Worm (Caenorhabditis elegans) whole organism, L1 larva: ENCODE results near the gene oac-4.

ENCODE experiments used
- Y116A8C.19 ChIP-seq: sonication (generic microtip); optimal IDR thresholded peaks from 2 replicates; lab custom pipeline; 2016; ENCODE audit warnings: missing compliant biosample characterization, missing genetic modification characterization, borderline replicate concordance
- aha-1 ChIP-seq: fragments of 150-350 bp; optimal IDR thresholded peaks from 2 replicates; lab custom pipeline; 2014; ENCODE audit warnings: missing biosample characterization, missing genetic modification characterization
- alr-1 ChIP-seq: fragments of 200-800 bp; sonication (Bioruptor generic); optimal IDR thresholded peaks from 2 replicates; lab custom pipeline; 2018; ENCODE audit warnings: borderline replicate concordance, mild to moderate bottlenecking, missing genetic modification characterization, missing compliant biosample characterization
- blmp-1 ChIP-seq: fragments of 150-350 bp; optimal IDR thresholded peaks from 2 replicates; lab custom pipeline; 2014; ENCODE audit warnings: missing biosample characterization, missing genetic modification characterization
- ceh-63 ChIP-seq: fragments of 200-800 bp; sonication (Bioruptor generic); optimal IDR thresholded peaks from 2 replicates; lab custom pipeline; 2018; ENCODE audit warnings: mild to moderate bottlenecking, missing genetic modification characterization, missing compliant biosample characterization
- ceh-8 ChIP-seq: fragments of 200-800 bp; sonication (Bioruptor generic); optimal IDR thresholded peaks from 2 replicates; lab custom pipeline; 2018; ENCODE audit warnings: mild to moderate bottlenecking, missing genetic modification characterization, moderate library complexity, missing compliant biosample characterization
- ceh-82 ChIP-seq, 3 experiments: fragments of 150-350 bp in 1 of 3; sonication (generic microtip) in 2 of 3; optimal IDR thresholded peaks; 2 replicates each; lab custom pipeline; 2014 to 2017; ENCODE audit warnings: missing biosample characterization in 3 of 3, missing genetic modification characterization in 3 of 3
- dpl-1 ChIP-seq, 3 experiments: fragments of 150-350 bp in 2 of 3; sonication (generic microtip) in 1 of 3; optimal IDR thresholded peaks; 2 replicates each; lab custom pipeline; 2014 to 2017; ENCODE audit warnings: missing biosample characterization in 3 of 3, missing genetic modification characterization in 3 of 3, missing genetic modification reagents in 3 of 3
- dsc-1 ChIP-seq: sonication (generic microtip); optimal IDR thresholded peaks from 2 replicates; lab custom pipeline; 2016; ENCODE audit warnings: mild to moderate bottlenecking, missing genetic modification characterization, missing compliant biosample characterization
- efl-3 ChIP-seq: fragments of 200-800 bp; sonication (Bioruptor generic); optimal IDR thresholded peaks from 2 replicates; lab custom pipeline; 2018; ENCODE audit warnings: mild to moderate bottlenecking, missing genetic modification characterization, missing compliant biosample characterization
- egl-13 ChIP-seq: sonication (generic microtip); optimal IDR thresholded peaks from 2 replicates; lab custom pipeline; 2016; ENCODE audit warnings: missing genotype, missing genetic modification reagents, missing genetic modification characterization, missing compliant biosample characterization
- ets-5 ChIP-seq: fragments of 200-800 bp; sonication (Bioruptor generic); IDR thresholded peaks from 2 replicates; pipeline ENCODE4 v1.3.6; 2022; ENCODE audit warnings: missing genetic modification characterization, missing compliant biosample characterization
- fkh-8 ChIP-seq: sonication (generic microtip); optimal IDR thresholded peaks from 2 replicates; lab custom pipeline; 2016; ENCODE audit warnings: mild to moderate bottlenecking, missing genetic modification characterization, missing compliant biosample characterization
- grh-1 ChIP-seq: fragments of 200-800 bp; sonication (Bioruptor generic); IDR thresholded peaks from 2 replicates; pipeline ENCODE4 v1.3.6; 2022; ENCODE audit warnings: missing genetic modification reagents, missing genetic modification characterization, missing compliant biosample characterization
- hlh-17 ChIP-seq: fragments of 200-800 bp; sonication (Bioruptor generic); optimal IDR thresholded peaks from 2 replicates; lab custom pipeline; 2018; ENCODE audit warnings: missing genetic modification characterization, mild to moderate bottlenecking, missing compliant biosample characterization, moderate library complexity, borderline replicate concordance
- hpl-2 ChIP-seq: fragments of 150-350 bp; optimal IDR thresholded peaks from 2 replicates; lab custom pipeline; 2014; ENCODE audit warnings: missing biosample characterization, missing genetic modification reagents, missing genetic modification characterization
- lin-13 ChIP-seq: fragments of 150-350 bp; optimal IDR thresholded peaks from 2 replicates; lab custom pipeline; 2014; ENCODE audit warnings: missing biosample characterization, missing genetic modification reagents, missing genetic modification characterization
- lin-14 ChIP-seq: fragments of 200-800 bp; sonication (Bioruptor generic); optimal IDR thresholded peaks from 2 replicates; lab custom pipeline; 2018; ENCODE audit warnings: mild to moderate bottlenecking, missing genetic modification characterization, moderate library complexity, missing compliant biosample characterization
- mab-9 ChIP-seq: fragments of 200-800 bp; sonication (Bioruptor generic); IDR thresholded peaks from 2 replicates; pipeline ENCODE4 v1.3.6; 2022; ENCODE audit warnings: missing genetic modification reagents, missing genetic modification characterization, missing compliant biosample characterization
- mep-1 ChIP-seq: fragments of 150-350 bp; optimal IDR thresholded peaks from 2 replicates; lab custom pipeline; 2014; ENCODE audit warnings: missing biosample characterization, missing genetic modification characterization
- nhr-11 ChIP-seq: fragments of 150-350 bp; optimal IDR thresholded peaks from 2 replicates; lab custom pipeline; 2014; ENCODE audit warnings: missing biosample characterization, missing genetic modification characterization
- nhr-12 ChIP-seq: sonication (generic microtip); optimal IDR thresholded peaks from 2 replicates; lab custom pipeline; 2017; ENCODE audit warnings: missing biosample characterization, missing genetic modification characterization
- nhr-19 ChIP-seq: fragments of 200-800 bp; sonication (Bioruptor generic); conservative IDR thresholded peaks from 2 replicates; pipeline ENCODE4 v1.3.6; 2022; ENCODE audit warnings: missing genetic modification characterization, missing compliant biosample characterization
- nhr-20 ChIP-seq: sonication (generic microtip); optimal IDR thresholded peaks from 2 replicates; lab custom pipeline; 2016; ENCODE audit warnings: mild to moderate bottlenecking, missing genetic modification characterization, missing compliant biosample characterization
- nhr-237 ChIP-seq: fragments of 150-350 bp; optimal IDR thresholded peaks from 2 replicates; lab custom pipeline; 2014; ENCODE audit warnings: missing biosample characterization, missing genetic modification characterization
- nhr-28 ChIP-seq: fragments of 150-350 bp; optimal IDR thresholded peaks from 2 replicates; lab custom pipeline; 2014; ENCODE audit warnings: missing biosample characterization, missing genetic modification characterization
- nhr-47 ChIP-seq: sonication (generic microtip); optimal IDR thresholded peaks from 2 replicates; lab custom pipeline; 2016; ENCODE audit warnings: mild to moderate bottlenecking, missing genetic modification characterization, moderate library complexity, missing compliant biosample characterization
- nhr-76 ChIP-seq: sonication (generic microtip); optimal IDR thresholded peaks from 2 replicates; lab custom pipeline; 2017; ENCODE audit warnings: missing biosample characterization, missing genetic modification characterization
- nhr-85 ChIP-seq: sonication (generic microtip); peaks from one replicate; lab custom pipeline; 2016; ENCODE audit warnings: missing genetic modification characterization, inconsistent platforms, missing compliant biosample characterization
- pax-3 ChIP-seq: fragments of 200-800 bp; sonication (Bioruptor generic); optimal IDR thresholded peaks from 2 replicates; lab custom pipeline; 2018; ENCODE audit warnings: mild to moderate bottlenecking, missing genetic modification characterization, moderate library complexity, missing compliant biosample characterization
- rnt-1 ChIP-seq: sonication (generic microtip); optimal IDR thresholded peaks from 2 replicates; lab custom pipeline; 2016; ENCODE audit warnings: mild to moderate bottlenecking, missing genetic modification characterization, moderate library complexity, missing compliant biosample characterization
- snu-23 ChIP-seq: sonication (generic microtip); optimal IDR thresholded peaks from 2 replicates; lab custom pipeline; 2016; ENCODE audit warnings: missing genetic modification characterization, missing compliant biosample characterization
- sox-4 ChIP-seq: sonication (generic microtip); optimal IDR thresholded peaks from 2 replicates; lab custom pipeline; 2016; ENCODE audit warnings: missing genetic modification characterization, missing compliant biosample characterization
- sup-37 ChIP-seq: fragments of 200-800 bp; sonication (Bioruptor generic); optimal IDR thresholded peaks from 2 replicates; lab custom pipeline; 2018; ENCODE audit warnings: mild to moderate bottlenecking, missing genetic modification characterization, missing compliant biosample characterization
- tlp-1 ChIP-seq: fragments of 150-350 bp; optimal IDR thresholded peaks from 2 replicates; lab custom pipeline; 2014; ENCODE audit warnings: missing biosample characterization, missing genetic modification characterization
- unc-30 ChIP-seq: sonication (generic microtip); optimal IDR thresholded peaks from 2 replicates; lab custom pipeline; 2017; ENCODE audit warnings: missing biosample characterization, missing genetic modification characterization
- unc-62 ChIP-seq: fragments of 150-350 bp; optimal IDR thresholded peaks from 2 replicates; lab custom pipeline; 2014; ENCODE audit warnings: missing biosample characterization, missing genetic modification reagents, missing genetic modification characterization
- unc-86 ChIP-seq: sonication (generic microtip); optimal IDR thresholded peaks from 2 replicates; lab custom pipeline; 2016; ENCODE audit warnings: missing genetic modification characterization, missing compliant biosample characterization
- unc-98 ChIP-seq: fragments of 200-800 bp; sonication (Bioruptor generic); IDR thresholded peaks from 2 replicates; pipeline ENCODE4 v1.3.6; 2022; ENCODE audit warnings: missing genetic modification characterization, missing compliant biosample characterization
- vab-15 ChIP-seq: sonication (generic microtip); optimal IDR thresholded peaks from 2 replicates; lab custom pipeline; 2017; ENCODE audit warnings: missing genotype, mild to moderate bottlenecking, missing genetic modification characterization, missing compliant biosample characterization
- xbp-1 ChIP-seq: sonication (generic microtip); optimal IDR thresholded peaks from 2 replicates; lab custom pipeline; 2016; ENCODE audit warnings: missing genetic modification characterization, missing compliant biosample characterization

Gene oac-4

ce11 chrII:3832383-3832782 is 3.4 kb downstream of the oac-4 start, which contains the start of gene F54D10.9:
F54D10.9 (minus strand) TSS chrII:3832483.
- TF ChIP-seq nhr-237 (no peak), blmp-1 (tag; lab: Kevin White, UChicago) (peak; percentile 26), lin-14 (GFP tag; lab: Kevin White, UChicago) (no peak), sox-4 (tag; lab: Kevin White, UChicago) (no peak), nhr-12 (tag; lab: Kevin White, UChicago) (no peak), unc-98 (no peak), nhr-28 (no peak), mab-9 (GFP tag; lab: Robert Waterston, UW) (no peak)
- TF ChIP-seq, all 84 proteins: peak for 1

ce11 chrII:3829623-3830022 is 6.2 kb downstream of the oac-4 start:
- TF ChIP-seq pax-3 (tag; lab: Kevin White, UChicago), result no peak
- no peak for TF ChIP-seq nhr-76
- TF ChIP-seq ceh-8 (GFP tag; lab: Kevin White, UChicago), result no peak
- no peak for TF ChIP-seq alr-1
- no peak for TF ChIP-seq nhr-237
- no peak for TF ChIP-seq nhr-85 (tag; lab: Kevin White, UChicago)
- TF ChIP-seq unc-62 (GFP tag; lab: Kevin White, UChicago), result no peak
- TF ChIP-seq efl-3 (GFP tag; lab: Kevin White, UChicago), result no peak
- TF ChIP-seq tlp-1, result no peak
- no peak for TF ChIP-seq sup-37 (GFP tag; lab: Kevin White, UChicago)
- TF ChIP-seq aha-1, result no peak
- no peak for TF ChIP-seq mep-1
- no peak for TF ChIP-seq unc-30 (tag; lab: Kevin White, UChicago)
- TF ChIP-seq unc-86 (tag; lab: Kevin White, UChicago), result no peak
- TF ChIP-seq nhr-47 (tag; lab: Kevin White, UChicago), result no peak
- TF ChIP-seq egl-13, result no peak
- no peak for TF ChIP-seq grh-1
- TF ChIP-seq hlh-17 (GFP tag; lab: Kevin White, UChicago), result no peak
- no peak for TF ChIP-seq sox-4 (tag; lab: Kevin White, UChicago)
- no peak for TF ChIP-seq xbp-1

ce11 chrII:3827801-3828200 is 8.0 kb downstream of the oac-4 start, which contains the start of gene F54D10.8:
F54D10.8 (minus strand) TSS chrII:3827901.
- TF ChIP-seq ceh-82 (tag; optimal IDR thresholded peaks at IDR 0.05; lab: Kevin White, UChicago), result no peak
- TF ChIP-seq Y116A8C.19, result no peak
- no peak for TF ChIP-seq blmp-1 (tag; lab: Kevin White, UChicago)
- TF ChIP-seq nhr-20 (tag; lab: Kevin White, UChicago), result no peak
- TF ChIP-seq ceh-63, result no peak
- TF ChIP-seq nhr-12 (tag; lab: Kevin White, UChicago), result no peak
- no peak for TF ChIP-seq lin-13 (GFP tag; lab: Kevin White, UChicago)
- no peak for TF ChIP-seq efl-3 (GFP tag; lab: Kevin White, UChicago)
- no peak for TF ChIP-seq dpl-1 (GFP tag; optimal IDR thresholded peaks at IDR 0.05; lab: Kevin White, UChicago)
- no peak for TF ChIP-seq rnt-1 (tag; lab: Kevin White, UChicago)
- no peak for TF ChIP-seq unc-62 (GFP tag; lab: Kevin White, UChicago)
- TF ChIP-seq nhr-19 (GFP tag; lab: Robert Waterston, UW), result no peak
- TF ChIP-seq vab-15 (tag; lab: Kevin White, UChicago), result no peak

ce11 chrII:3823855-3824254 is 12.0 kb downstream of the oac-4 start, which contains the start of gene skr-15:
skr-15 (plus strand) TSS chrII:3824155.
- TF ChIP-seq nhr-11 (no peak), hpl-2 (GFP tag; lab: Kevin White, UChicago) (no peak), fkh-8 (tag; lab: Kevin White, UChicago) (no peak), blmp-1 (tag; lab: Kevin White, UChicago) (no peak), ceh-63 (no peak), nhr-237 (no peak), Y116A8C.19 (no peak), dsc-1 (tag; lab: Kevin White, UChicago) (no peak), snu-23 (no peak), ets-5 (GFP tag; lab: Robert Waterston, UW) (no peak), tlp-1 (no peak), sup-37 (GFP tag; lab: Kevin White, UChicago) (no peak)
